Worm (Caenorhabditis elegans) whole organism, late embryonic: ENCODE data around the gene C14C6.3.

ENCODE experiments used
- C38D4.7 ChIP-seq: fragments of 200-800 bp; sonication (Bioruptor generic); optimal IDR thresholded peaks from 2 replicates; lab custom pipeline; 2018; ENCODE audit warnings: mild to moderate bottlenecking, missing genetic modification characterization, moderate library complexity, missing compliant biosample characterization
- K09A11.1 ChIP-seq: sonication (generic microtip); optimal IDR thresholded peaks from 2 replicates; lab custom pipeline; 2017; ENCODE audit warnings: antibody characterized with exemption, mild to moderate bottlenecking, missing genetic modification characterization, missing compliant biosample characterization; ENCODE audit not compliant: insufficient read depth
- T23F11.4 ChIP-seq: fragments of 200-800 bp; sonication (Bioruptor generic); optimal IDR thresholded peaks from 2 replicates; lab custom pipeline; 2018; ENCODE audit warnings: mild to moderate bottlenecking, missing genetic modification characterization, missing compliant biosample characterization
- ceh-14 ChIP-seq: sonication (generic microtip); optimal IDR thresholded peaks from 2 replicates; lab custom pipeline; 2016; ENCODE audit warnings: missing genotype, missing genetic modification characterization, missing compliant biosample characterization
- ceh-18 ChIP-seq: sonication (generic microtip); optimal IDR thresholded peaks from 2 replicates; lab custom pipeline; 2016; ENCODE audit warnings: missing genetic modification characterization, missing compliant biosample characterization
- ceh-19 ChIP-seq: fragments of 200-800 bp; sonication (Bioruptor generic); optimal IDR thresholded peaks from 2 replicates; lab custom pipeline; 2018; ENCODE audit warnings: mild to moderate bottlenecking, missing genetic modification characterization, missing compliant biosample characterization
- ceh-2 ChIP-seq: sonication (generic microtip); optimal IDR thresholded peaks from 2 replicates; lab custom pipeline; 2016; ENCODE audit warnings: missing genotype, missing genetic modification characterization, missing compliant biosample characterization
- ceh-22 ChIP-seq: sonication (generic microtip); optimal IDR thresholded peaks from 2 replicates; lab custom pipeline; 2017; ENCODE audit warnings: missing biosample characterization, missing genetic modification characterization
- ceh-30 ChIP-seq: fragments of 150-350 bp; optimal IDR thresholded peaks from 2 replicates; lab custom pipeline; 2014; ENCODE audit warnings: missing biosample characterization, missing genetic modification characterization
- ceh-31 ChIP-seq: sonication (generic microtip); optimal IDR thresholded peaks from 2 replicates; lab custom pipeline; 2016; ENCODE audit warnings: missing genetic modification characterization, missing compliant biosample characterization
- ceh-34 ChIP-seq: sonication (generic microtip); optimal IDR thresholded peaks from 2 replicates; lab custom pipeline; 2016; ENCODE audit warnings: mild to moderate bottlenecking, missing genetic modification characterization, missing compliant biosample characterization
- ceh-6 ChIP-seq: fragments of 200-800 bp; sonication (Bioruptor generic); optimal IDR thresholded peaks from 2 replicates; lab custom pipeline; 2018; ENCODE audit warnings: mild to moderate bottlenecking, missing genetic modification characterization, missing compliant biosample characterization
- ceh-9 ChIP-seq: sonication (generic microtip); optimal IDR thresholded peaks from 2 replicates; lab custom pipeline; 2016; ENCODE audit warnings: mild to moderate bottlenecking, missing genetic modification characterization, inconsistent platforms, missing compliant biosample characterization
- che-1 ChIP-seq: sonication (generic microtip); optimal IDR thresholded peaks from 2 replicates; lab custom pipeline; 2016; ENCODE audit warnings: mild to moderate bottlenecking, missing genetic modification characterization, missing compliant biosample characterization
- dmd-4 ChIP-seq: sonication (generic microtip); optimal IDR thresholded peaks from 2 replicates; lab custom pipeline; 2016; ENCODE audit warnings: borderline replicate concordance, missing genetic modification characterization, missing compliant biosample characterization
- ets-4 ChIP-seq: sonication (generic microtip); optimal IDR thresholded peaks from 2 replicates; lab custom pipeline; 2016; ENCODE audit warnings: missing genetic modification characterization, missing compliant biosample characterization
- eyg-1 ChIP-seq: sonication (generic microtip); optimal IDR thresholded peaks from 2 replicates; lab custom pipeline; 2016; ENCODE audit warnings: missing genotype, missing genetic modification characterization, missing compliant biosample characterization
- fkh-6 ChIP-seq: sonication (generic microtip); optimal IDR thresholded peaks from 2 replicates; lab custom pipeline; 2016; ENCODE audit warnings: missing genetic modification characterization, missing compliant biosample characterization
- hlh-15 ChIP-seq: sonication (generic microtip); optimal IDR thresholded peaks from 2 replicates; lab custom pipeline; 2016; ENCODE audit warnings: missing genetic modification characterization, missing compliant biosample characterization
- hlh-6 ChIP-seq: sonication (generic microtip); optimal IDR thresholded peaks from 2 replicates; lab custom pipeline; 2016; ENCODE audit warnings: missing genotype, missing genetic modification characterization, missing compliant biosample characterization
- hlh-8 ChIP-seq: sonication (generic microtip); optimal IDR thresholded peaks from 2 replicates; lab custom pipeline; 2016; ENCODE audit warnings: missing genotype, missing genetic modification characterization, missing compliant biosample characterization
- mec-3 ChIP-seq: sonication (generic microtip); optimal IDR thresholded peaks from 2 replicates; lab custom pipeline; 2016; ENCODE audit warnings: borderline replicate concordance, missing genetic modification characterization, missing compliant biosample characterization
- pax-1 ChIP-seq: fragments of 150-350 bp; optimal IDR thresholded peaks from 2 replicates; lab custom pipeline; 2014; ENCODE audit warnings: missing biosample characterization, missing genetic modification characterization
- pha-2 ChIP-seq: sonication (generic microtip); optimal IDR thresholded peaks from 2 replicates; lab custom pipeline; 2017; ENCODE audit warnings: mild to moderate bottlenecking, missing genetic modification characterization, missing compliant biosample characterization
- pha-4 ChIP-seq: fragments of 150-350 bp; optimal IDR thresholded peaks from 2 replicates; lab custom pipeline; 2018; ENCODE audit warnings: missing biosample characterization, missing genetic modification reagents, missing genetic modification characterization
- pqm-1 ChIP-seq: sonication (generic microtip); optimal IDR thresholded peaks from 2 replicates; lab custom pipeline; 2016; ENCODE audit warnings: missing genetic modification characterization, missing compliant biosample characterization
- ref-2 ChIP-seq: sonication (generic microtip); optimal IDR thresholded peaks from 2 replicates; lab custom pipeline; 2016; ENCODE audit warnings: missing genetic modification characterization, missing compliant biosample characterization
- rnt-1 ChIP-seq: sonication (generic microtip); optimal IDR thresholded peaks from 2 replicates; lab custom pipeline; 2016; ENCODE audit warnings: missing genetic modification characterization, missing compliant biosample characterization
- sdc-2 ChIP-seq: sonication (generic microtip); optimal IDR thresholded peaks from 2 replicates; lab custom pipeline; 2016; ENCODE audit warnings: missing genotype, missing genetic modification characterization, missing compliant biosample characterization
- sox-2 ChIP-seq: fragments of 200-800 bp; sonication (Bioruptor generic); IDR thresholded peaks from 2 replicates; pipeline ENCODE4 v1.3.6; 2022; ENCODE audit warnings: missing genetic modification reagents, missing genetic modification characterization, missing compliant biosample characterization
- syd-9 ChIP-seq: sonication (generic microtip); optimal IDR thresholded peaks from 2 replicates; lab custom pipeline; 2016; ENCODE audit warnings: mild to moderate bottlenecking, missing genetic modification characterization, moderate library complexity, missing compliant biosample characterization
- ttx-3 ChIP-seq: sonication (generic microtip); optimal IDR thresholded peaks from 2 replicates; lab custom pipeline; 2016; ENCODE audit warnings: missing genetic modification reagents, missing genetic modification characterization, missing compliant biosample characterization
- unc-42 ChIP-seq: sonication (generic microtip); optimal IDR thresholded peaks from 2 replicates; lab custom pipeline; 2016; ENCODE audit warnings: missing genotype, missing genetic modification characterization, missing compliant biosample characterization
- unc-55 ChIP-seq: sonication (generic microtip); optimal IDR thresholded peaks from 2 replicates; lab custom pipeline; 2017; ENCODE audit warnings: missing biosample characterization, missing genetic modification reagents, missing genetic modification characterization
- zip-5 ChIP-seq: sonication (generic microtip); optimal IDR thresholded peaks from 2 replicates; lab custom pipeline; 2016; ENCODE audit warnings: missing genetic modification characterization, missing compliant biosample characterization

Gene C14C6.3

DNA sequence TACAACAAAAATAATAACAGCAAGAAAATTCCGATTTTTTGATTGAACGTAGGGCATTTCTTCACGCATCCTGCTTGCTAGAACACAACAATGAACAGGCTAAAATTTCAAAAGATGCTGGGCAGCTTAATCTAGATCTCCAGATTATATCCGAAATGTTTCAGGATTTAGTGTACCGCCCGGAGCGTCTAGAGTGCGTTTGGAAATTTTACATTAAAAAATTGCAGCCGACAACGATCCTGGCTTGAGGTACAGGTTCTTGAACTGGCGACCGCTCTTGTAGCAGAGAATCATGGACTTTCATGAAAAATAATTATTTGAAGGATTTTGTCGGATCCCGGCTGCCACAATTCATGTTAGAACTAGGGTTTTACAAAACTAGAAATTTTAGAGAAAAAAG lies 4.7 kb downstream of the C14C6.3 start, which contains the start of gene C14C6.6:
Gene C14C6.6, minus strand, starts transcription at position 101 of the 400 bp plus-strand sequence.
- no peak for TF ChIP-seq ceh-14 (tag; lab: Kevin White, UChicago)
- TF ChIP-seq ceh-30 (tag; lab: Kevin White, UChicago): no peak

DNA sequence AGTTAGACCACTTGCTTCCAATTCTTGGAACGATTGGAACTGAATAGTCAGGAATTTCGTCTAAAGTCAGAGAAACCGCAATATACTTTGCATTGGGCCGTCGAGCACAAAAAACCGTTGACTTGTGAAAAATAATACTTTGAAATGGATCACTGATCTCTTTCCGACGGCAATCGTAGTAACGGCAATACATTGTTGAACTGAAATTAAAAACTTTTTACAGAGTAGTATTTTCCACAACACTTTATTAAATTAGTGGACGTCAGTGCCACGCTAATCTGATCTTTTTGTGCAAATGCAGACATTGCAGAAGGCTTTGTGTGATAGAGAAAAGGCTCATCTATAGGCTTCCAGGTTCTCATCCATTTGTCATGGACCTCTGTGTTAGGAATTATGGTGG lies 9.1 kb downstream of the C14C6.3 start:
- TF ChIP-seq ceh-6 (GFP tag; lab: Kevin White, UChicago): no peak
- TF ChIP-seq unc-42: no peak
- no peak for TF ChIP-seq eyg-1 (tag; lab: Kevin White, UChicago)
- TF ChIP-seq hlh-8 (tag; lab: Kevin White, UChicago): no peak
- no peak for TF ChIP-seq dmd-4
- no peak for TF ChIP-seq ttx-3 (tag; lab: Kevin White, UChicago)
- TF ChIP-seq sox-2 (GFP tag; lab: Robert Waterston, UW): no peak
- TF ChIP-seq unc-55: no peak
- TF ChIP-seq ceh-22 (tag; lab: Kevin White, UChicago): no peak
- TF ChIP-seq ceh-30 (tag; lab: Kevin White, UChicago): no peak
- TF ChIP-seq hlh-6 (tag; lab: Kevin White, UChicago): no peak
- TF ChIP-seq che-1 (tag; lab: Kevin White, UChicago): no peak
- TF ChIP-seq ceh-31 (tag; lab: Kevin White, UChicago): no peak
- TF ChIP-seq ceh-18 (tag; lab: Kevin White, UChicago): no peak
- TF ChIP-seq hlh-15: no peak
- TF ChIP-seq ceh-9: no peak
- no peak for TF ChIP-seq mec-3

DNA sequence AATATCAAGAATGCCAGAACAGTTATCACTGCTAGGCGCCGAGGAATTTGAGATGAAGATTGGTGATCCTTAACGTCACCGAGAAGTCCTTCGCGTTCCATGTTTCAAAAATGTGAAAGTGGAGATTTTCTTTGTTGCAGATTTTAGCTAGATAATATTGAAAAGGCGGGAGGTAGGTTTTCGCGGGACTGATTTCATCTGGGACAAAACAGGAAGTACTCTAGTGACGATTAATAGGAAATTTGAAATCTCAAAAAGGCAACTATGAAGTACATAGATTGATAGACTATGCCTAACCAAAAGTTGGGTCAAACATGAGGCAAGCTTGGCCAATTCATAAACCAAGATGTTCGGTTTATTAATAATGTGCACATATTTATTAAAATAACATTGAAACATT lies 9.8 kb downstream of the C14C6.3 start, which contains the start of gene C14C6.8:
Gene C14C6.8, minus strand, starts transcription at position 101 of the 400 bp plus-strand sequence.
- no peak for TF ChIP-seq ref-2 (tag; lab: Kevin White, UChicago)
- no peak for TF ChIP-seq mec-3

DNA sequence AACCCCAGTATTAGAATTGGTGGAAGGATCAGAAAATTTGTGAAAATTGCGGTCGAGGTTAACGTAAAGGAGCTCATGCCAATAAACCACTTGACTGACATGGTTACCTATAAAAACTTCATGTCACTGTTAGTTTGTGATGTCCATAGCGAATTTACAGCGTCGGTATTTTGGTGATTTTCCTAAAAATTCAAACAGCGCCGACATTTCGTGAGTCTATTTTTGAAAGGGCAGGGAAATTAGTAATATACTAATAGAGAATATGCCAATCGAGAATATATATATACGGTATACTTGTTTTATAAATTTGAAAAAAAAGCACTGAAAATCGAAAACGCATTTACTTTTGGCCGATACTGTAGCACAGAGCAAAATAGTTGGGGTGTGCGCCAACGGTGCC lies 12.8 kb downstream of the C14C6.3 start, which contains the start of gene srx-8:
Gene srx-8, minus strand, starts transcription at position 101 of the 400 bp plus-strand sequence.
- TF ChIP-seq T23F11.4: no peak

DNA sequence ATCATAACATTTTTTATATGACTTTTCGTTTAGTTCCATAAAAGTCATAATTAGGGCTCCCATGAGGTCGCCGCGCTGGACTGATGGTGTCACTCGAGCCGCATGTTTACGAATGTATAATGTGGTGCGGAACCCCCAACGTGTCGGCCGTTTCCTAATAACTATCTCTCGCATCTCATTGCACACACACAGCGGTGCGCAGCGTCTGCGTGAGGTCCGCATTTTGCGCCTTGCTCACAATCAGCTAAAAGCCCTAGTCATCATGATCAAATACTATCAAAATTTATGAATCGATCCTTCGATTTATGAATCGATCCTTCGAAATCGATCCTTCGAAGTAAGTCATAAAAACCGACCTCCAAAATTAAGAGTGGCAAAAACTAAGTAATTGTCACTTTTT lies 16.7 kb downstream of the C14C6.3 start, which contains the start of gene srx-7:
Gene srx-7, plus strand, starts transcription at position 256 of the 400 bp plus-strand sequence.
- TF ChIP-seq ceh-2 (tag; lab: Kevin White, UChicago) (no peak), ceh-30 (tag; lab: Kevin White, UChicago) (no peak), eyg-1 (tag; lab: Kevin White, UChicago) (no peak), pha-4 (tag; lab: Kevin White, UChicago) (no peak), C38D4.7 (GFP tag; lab: Kevin White, UChicago) (no peak), pha-2 (tag; lab: Kevin White, UChicago) (no peak), zip-5 (tag; lab: Kevin White, UChicago) (no peak), hlh-6 (tag; lab: Kevin White, UChicago) (no peak), ceh-34 (tag; lab: Kevin White, UChicago) (no peak), ceh-14 (tag; lab: Kevin White, UChicago) (no peak), pax-1 (tag; lab: Kevin White, UChicago) (no peak), rnt-1 (no peak)

DNA sequence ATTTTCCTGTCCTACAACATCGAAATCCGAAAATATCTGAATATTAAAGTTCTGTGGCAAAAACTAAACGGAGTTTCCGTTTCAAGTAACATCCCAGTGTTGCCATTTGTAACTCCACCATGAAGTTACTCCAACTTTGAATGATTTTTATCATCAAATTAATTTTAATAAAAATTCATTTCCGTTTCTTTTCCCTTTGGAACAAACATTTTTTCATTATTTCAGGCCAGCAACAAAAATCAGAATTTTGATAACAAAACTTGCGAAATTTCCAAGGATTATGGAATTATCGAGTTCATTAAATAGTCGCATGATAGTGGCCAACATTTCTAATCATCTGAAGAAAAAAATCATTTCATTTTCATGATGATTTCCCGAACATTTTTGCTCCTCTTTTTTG lies 19.6 kb downstream of the C14C6.3 start, which contains the start of gene C14C6.2:
Gene C14C6.2, plus strand, starts transcription at position 301 of the 400 bp plus-strand sequence.
- no peak for TF ChIP-seq ets-4 (tag; lab: Kevin White, UChicago)
- no peak for TF ChIP-seq ceh-9
- TF ChIP-seq dmd-4: no peak
- TF ChIP-seq, all 69 proteins: peak for 0

DNA sequence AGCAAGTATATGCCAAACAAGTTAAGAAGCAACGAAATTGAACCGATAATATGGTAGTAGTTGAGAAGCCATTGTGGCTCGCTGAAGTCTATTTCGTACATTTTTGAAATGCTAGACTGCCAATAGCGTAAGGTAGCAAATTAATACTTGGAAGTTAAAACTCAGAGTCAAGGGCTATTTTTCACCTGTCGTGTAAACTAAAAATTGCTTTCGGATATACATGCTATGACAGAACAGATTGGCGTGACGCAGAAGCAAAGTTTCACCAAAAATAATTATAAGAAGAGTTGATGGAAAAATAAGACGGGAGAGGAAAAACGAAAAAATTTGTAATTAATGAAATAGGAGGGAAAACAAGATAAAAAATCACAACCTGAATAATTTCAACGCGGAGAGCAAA lies 22.7 kb downstream of the C14C6.3 start, which contains the start of gene sri-73:
Gene sri-73, minus strand, starts transcription at position 101 of the 400 bp plus-strand sequence.
- TF ChIP-seq K09A11.1 (tag; lab: Kevin White, UChicago) (no peak), ceh-31 (tag; lab: Kevin White, UChicago) (no peak), pqm-1 (no peak), ceh-19 (no peak), syd-9 (tag; lab: Kevin White, UChicago) (no peak), sdc-2 (tag; lab: Kevin White, UChicago) (no peak), fkh-6 (tag; lab: Kevin White, UChicago) (no peak)
